Worm (Caenorhabditis elegans) whole organism, L4 larva: ENCODE data around the gene Y110A2AL.4.

Experiments
- F37D6.2 ChIP-seq: sonication (generic microtip); optimal IDR thresholded peaks from 2 replicates; lab custom pipeline; 2016; ENCODE audit warnings: mild to moderate bottlenecking, missing genetic modification characterization, missing compliant biosample characterization
- zag-1 ChIP-seq: fragments of 150-350 bp; optimal IDR thresholded peaks from 2 replicates; lab custom pipeline; 2014; ENCODE audit warnings: missing biosample characterization, missing genetic modification characterization

- no peak for TF ChIP-seq zag-1
- no peak for TF ChIP-seq F37D6.2
These were observed 14.9 kb upstream of the Y110A2AL.4 start, which contains the start of the genes K12H6.4 and K12H6.9 for ce11 chrII:2824169-2824568.
